Fruit fly (Drosophila melanogaster) whole organism, prepupa: ENCODE results near the gene CG8301.

ENCODE experiments used
- CG1621 ChIP-seq: fragments of 200-800 bp; sonication (Bioruptor generic); optimal IDR thresholded peaks from 3 replicates; lab custom pipeline; 2018; ENCODE audit warnings: missing biosample characterization, mild to moderate bottlenecking, missing genetic modification characterization
- CG6792 ChIP-seq: fragments of 200-800 bp; sonication (Bioruptor generic); optimal IDR thresholded peaks from 3 replicates; lab custom pipeline; 2016; ENCODE audit warnings: missing biosample characterization, missing genetic modification characterization
- CG7368 ChIP-seq: fragments of 200-800 bp; sonication (Bioruptor generic); optimal IDR thresholded peaks from 3 replicates; lab custom pipeline; 2016; ENCODE audit warnings: missing biosample characterization, missing genetic modification characterization
- dac ChIP-seq: fragments of 200-800 bp; sonication (Bioruptor generic); optimal IDR thresholded peaks from 2 replicates; lab custom pipeline; 2017; ENCODE audit warnings: missing biosample characterization, mild to moderate bottlenecking, missing genetic modification characterization
- pdm3 ChIP-seq: fragments of 200-800 bp; sonication (Bioruptor generic); optimal IDR thresholded peaks from 3 replicates; lab custom pipeline; 2016; ENCODE audit warnings: missing biosample characterization, missing genetic modification characterization
- svp ChIP-seq: fragments of 200-800 bp; sonication (Bioruptor generic); peaks from one replicate; lab custom pipeline; 2016; ENCODE audit warnings: missing biosample characterization, missing genetic modification characterization

dm6 chr3R:9598099-9598498, 17.0 kb downstream of the CG8301 start:
- TF ChIP-seq svp (GFP tag; lab: Kevin White, UChicago) = no peak
- TF ChIP-seq dac (GFP tag; lab: Kevin White, UChicago) = peak; percentile 93
- TF ChIP-seq CG6792 (GFP tag; lab: Kevin White, UChicago) = peak; percentile 81
- peak; percentile 75 for TF ChIP-seq CG7368 (GFP tag; lab: Kevin White, UChicago)
- TF ChIP-seq pdm3 (GFP tag; lab: Kevin White, UChicago) = peak; percentile 87
- TF ChIP-seq CG1621 (tag; lab: Kevin White, UChicago) = peak; percentile 52
